Worm (Caenorhabditis elegans): ENCODE data around the gene ZK177.3.

ZK177.3 gene

ce11 chrII:5549746-5550145, 34.1 kb downstream of the ZK177.3 start, which contains the start of gene C17C3.6:
TSS of gene C17C3.6 (plus strand) at chrII:5550046.
- TF ChIP-seq ttx-3 (tag; optimal IDR thresholded peaks at IDR 0.05) (no peak), mec-3 (tag; optimal IDR thresholded peaks at IDR 0.05; ENCODE audit: borderline replicate concordance) (no peak), elt-4 (tag; optimal IDR thresholded peaks at IDR 0.05) (no peak), gmeb-2 (tag; optimal IDR thresholded peaks at IDR 0.05) (no peak), tbx-7 (tag; optimal IDR thresholded peaks at IDR 0.05) (no peak)

DNA sequence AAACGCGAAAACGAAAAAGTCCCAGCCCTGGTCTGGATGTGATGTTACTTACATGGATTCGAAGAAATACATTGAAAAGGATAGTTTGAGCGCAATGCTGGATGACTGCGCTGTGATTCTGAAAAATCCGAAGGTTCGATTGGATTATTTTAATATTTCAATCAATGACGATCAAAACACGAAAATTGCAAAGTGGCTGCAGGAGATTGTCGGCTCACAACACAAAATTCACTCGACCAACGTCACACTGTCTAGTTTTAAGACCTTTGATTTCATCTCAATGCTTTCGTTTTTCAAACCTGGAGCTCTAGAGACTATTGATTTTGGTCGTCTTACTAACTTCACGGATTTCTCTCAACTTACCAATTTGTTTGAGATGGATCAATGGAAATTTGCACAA, 35.9 kb downstream of the ZK177.3 start, which contains the start of gene C17C3.5:
C17C3.5 (plus strand) TSS at position 301 of the 400 bp plus-strand sequence.
- TF ChIP-seq hlh-6 (tag; optimal IDR thresholded peaks at IDR 0.05) = no peak
- TF ChIP-seq nhr-232 (tag; optimal IDR thresholded peaks at IDR 0.05) = no peak
- no peak for TF ChIP-seq ttx-3 (tag; optimal IDR thresholded peaks at IDR 0.05)

DNA sequence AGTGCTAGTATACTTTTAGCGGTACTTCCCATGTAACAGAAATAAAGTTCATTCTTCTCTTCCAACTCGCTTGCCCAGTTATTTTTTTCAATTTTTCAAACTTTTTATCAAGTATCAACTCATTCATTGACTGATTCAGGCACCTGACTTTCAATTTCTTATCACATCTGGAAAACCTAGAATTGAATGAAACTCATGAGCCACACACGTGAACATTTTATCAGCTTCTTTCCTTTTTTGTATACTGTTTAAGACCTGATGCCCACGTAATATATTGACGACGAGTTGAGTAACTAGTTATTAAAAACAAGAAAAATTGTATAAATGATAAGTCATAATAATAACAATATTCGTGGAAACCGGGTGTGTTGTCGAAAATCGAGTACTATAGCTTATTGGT, 37.9 kb downstream of the ZK177.3 start:
- TF ChIP-seq pha-4 (tag; optimal IDR thresholded peaks at IDR 0.05) = no peak
- no peak for TF ChIP-seq ceh-6 (GFP tag; optimal IDR thresholded peaks at IDR 0.05)
- TF ChIP-seq C08G9.2 (tag; optimal IDR thresholded peaks at IDR 0.05) = no peak
- no peak for TF ChIP-seq sox-2 (GFP tag; IDR thresholded peaks at IDR 0.05)
- no peak for TF ChIP-seq T23F11.4 (GFP tag; optimal IDR thresholded peaks at IDR 0.05)
- no peak for TF ChIP-seq ceh-2 (tag; optimal IDR thresholded peaks at IDR 0.05)
- TF ChIP-seq ets-4 (tag; optimal IDR thresholded peaks at IDR 0.05) = no peak
- TF ChIP-seq dve-1 (tag; optimal IDR thresholded peaks at IDR 0.05) = no peak
- TF ChIP-seq ceh-19 (GFP tag; optimal IDR thresholded peaks at IDR 0.05) = no peak
- no peak for TF ChIP-seq ceh-14 (tag; optimal IDR thresholded peaks at IDR 0.05)
- TF ChIP-seq pqm-1 (tag; optimal IDR thresholded peaks at IDR 0.05) = no peak
- TF ChIP-seq ztf-16 (tag; optimal IDR thresholded peaks at IDR 0.05) = no peak

DNA sequence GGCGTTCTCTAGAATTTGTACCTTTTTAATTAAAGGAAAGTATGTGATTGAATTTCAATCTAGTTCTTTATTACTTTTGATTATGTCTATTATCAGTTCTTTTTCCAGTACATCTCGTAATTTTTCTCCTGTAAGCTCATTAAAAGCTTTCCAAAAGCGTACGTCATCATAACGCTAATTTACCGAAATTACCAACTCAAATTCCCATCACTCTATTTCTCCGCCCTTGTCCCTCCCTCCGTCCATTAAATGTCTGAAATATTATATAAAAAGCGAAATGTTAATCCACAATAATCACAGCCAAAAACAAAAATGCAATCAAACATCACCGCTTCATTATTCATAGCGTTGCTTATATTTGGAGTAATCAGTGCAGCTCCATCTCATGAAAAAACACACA, 38.7 kb downstream of the ZK177.3 start, which contains the start of gene ins-12:
ins-12 (plus strand) TSS at position 301 of the 400 bp plus-strand sequence.
- no peak for TF ChIP-seq sdc-2 (tag; optimal IDR thresholded peaks at IDR 0.05)
- no peak for TF ChIP-seq F13H6.1 (tag; optimal IDR thresholded peaks at IDR 0.05)
- no peak for TF ChIP-seq tbx-2 (tag; optimal IDR thresholded peaks at IDR 0.05)
- TF ChIP-seq ref-2 (tag; optimal IDR thresholded peaks at IDR 0.05) = no peak
- no peak for TF ChIP-seq sox-2 (GFP tag; IDR thresholded peaks at IDR 0.05)
- TF ChIP-seq hlh-6 (tag; optimal IDR thresholded peaks at IDR 0.05) = no peak
- TF ChIP-seq hlh-15 (tag; optimal IDR thresholded peaks at IDR 0.05) = no peak
- TF ChIP-seq pqm-1 (tag; optimal IDR thresholded peaks at IDR 0.05) = no peak
- no peak for TF ChIP-seq nfya-1 (tag; optimal IDR thresholded peaks at IDR 0.05)
- TF ChIP-seq hlh-30 (tag; optimal IDR thresholded peaks at IDR 0.05; ENCODE audit: insufficient read depth) = no peak
- no peak for TF ChIP-seq lim-6 (tag; optimal IDR thresholded peaks at IDR 0.05)
- no peak for TF ChIP-seq T23F11.4 (GFP tag; optimal IDR thresholded peaks at IDR 0.05)
- TF ChIP-seq sox-4 (tag; optimal IDR thresholded peaks at IDR 0.05) = no peak

DNA sequence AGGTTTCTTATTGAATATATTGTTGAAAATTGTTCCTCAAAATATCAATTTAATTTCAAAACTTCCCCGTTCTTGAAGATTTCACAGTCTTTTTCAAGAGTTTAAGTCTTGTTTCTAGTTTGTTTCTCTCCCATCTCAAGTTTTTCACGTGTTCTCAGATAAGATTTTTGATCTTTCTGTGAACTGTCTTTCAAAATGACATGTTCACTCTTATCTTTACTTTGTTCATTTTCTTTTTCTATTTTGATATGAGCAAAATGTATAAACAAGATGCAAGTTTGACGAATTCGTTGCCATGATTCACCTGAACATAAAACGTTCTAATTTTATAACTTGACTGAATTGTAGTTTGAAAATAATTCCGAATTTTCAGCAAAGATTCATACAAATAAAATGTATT, 39.1 kb downstream of the ZK177.3 start:
- TF ChIP-seq ama-1 (optimal IDR thresholded peaks at IDR 0.05) = no peak

ce11 chrII:5555522-5555921, 39.9 kb downstream of the ZK177.3 start:
- TF ChIP-seq pha-4 (tag; optimal IDR thresholded peaks at IDR 0.05) (no peak), hlh-6 (tag; optimal IDR thresholded peaks at IDR 0.05) (no peak), ceh-6 (GFP tag; optimal IDR thresholded peaks at IDR 0.05) (no peak), sox-2 (GFP tag; IDR thresholded peaks at IDR 0.05) (no peak), ceh-34 (tag; optimal IDR thresholded peaks at IDR 0.05) (no peak), odd-2 (tag; optimal IDR thresholded peaks at IDR 0.05) (no peak)

DNA sequence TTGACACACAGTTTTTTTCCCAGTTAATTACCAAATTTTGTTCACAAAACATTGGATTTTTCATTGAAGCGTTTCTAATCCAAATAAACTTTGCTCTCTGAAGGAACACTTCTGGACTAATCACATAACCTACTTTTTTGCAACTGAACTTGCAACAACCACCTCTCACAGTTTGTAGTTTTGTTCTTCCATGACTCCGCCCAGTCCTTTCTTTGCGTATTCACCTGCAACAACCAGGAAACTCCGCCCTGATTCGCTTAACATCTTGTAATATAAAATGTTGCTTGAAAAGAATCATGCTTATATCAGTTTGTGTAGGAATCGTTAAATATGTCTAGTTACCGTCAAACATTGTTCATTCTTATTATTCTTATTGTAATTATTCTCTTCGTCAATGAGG, 40.8 kb downstream of the ZK177.3 start, which contains the start of gene ins-11:
ins-11 (plus strand) TSS at position 301 of the 400 bp plus-strand sequence.
- TF ChIP-seq K02D7.2 (tag; optimal IDR thresholded peaks at IDR 0.05) (no peak), pha-4 (tag; optimal IDR thresholded peaks at IDR 0.05) (no peak), npax-4 (tag; optimal IDR thresholded peaks at IDR 0.05) (no peak), elt-4 (tag; optimal IDR thresholded peaks at IDR 0.05) (no peak), ceh-6 (GFP tag; optimal IDR thresholded peaks at IDR 0.05) (no peak), ztf-16 (tag; optimal IDR thresholded peaks at IDR 0.05) (no peak), che-1 (tag; optimal IDR thresholded peaks at IDR 0.05) (no peak), ceh-18 (tag; optimal IDR thresholded peaks at IDR 0.05) (no peak), T23F11.4 (GFP tag; optimal IDR thresholded peaks at IDR 0.05) (no peak), lim-6 (tag; optimal IDR thresholded peaks at IDR 0.05) (no peak), zip-5 (tag; optimal IDR thresholded peaks at IDR 0.05) (no peak), mec-3 (tag; optimal IDR thresholded peaks at IDR 0.05; ENCODE audit: borderline replicate concordance) (no peak), ama-1 (optimal IDR thresholded peaks at IDR 0.05) (no peak), ceh-19 (GFP tag; optimal IDR thresholded peaks at IDR 0.05) (no peak)
